Worm (Caenorhabditis elegans) whole organism, mixed stage, embryonic: Measurements from ENCODE around the gene ctsa-1.2.

Source experiments
- cnd-1 ChIP-seq: fragments of 200-800 bp; sonication (Bioruptor generic); optimal IDR thresholded peaks from 2 replicates; lab custom pipeline; 2018; ENCODE audit warnings: mild to moderate bottlenecking, missing genetic modification characterization, missing compliant biosample characterization
- elt-1 ChIP-seq: sonication (generic microtip); optimal IDR thresholded peaks from 2 replicates; lab custom pipeline; 2017; ENCODE audit warnings: missing genetic modification characterization, mild to moderate bottlenecking, missing compliant biosample characterization, antibody characterized with exemption, moderate library complexity, borderline replicate concordance; ENCODE audit not compliant: insufficient read depth
- elt-3 ChIP-seq: fragments of 150-350 bp; optimal IDR thresholded peaks from 2 replicates; lab custom pipeline; 2014; ENCODE audit warnings: missing biosample characterization, missing genetic modification characterization
- lin-13 ChIP-seq: fragments of 150-350 bp; optimal IDR thresholded peaks from 2 replicates; lab custom pipeline; 2014; ENCODE audit warnings: missing biosample characterization, missing genetic modification characterization
- lin-32 ChIP-seq: fragments of 200-800 bp; sonication (Bioruptor generic); optimal IDR thresholded peaks from 2 replicates; lab custom pipeline; 2018; ENCODE audit warnings: mild to moderate bottlenecking, missing genetic modification characterization, missing compliant biosample characterization
- nhr-12 ChIP-seq: fragments of 150-350 bp; optimal IDR thresholded peaks from 2 replicates; lab custom pipeline; 2014; ENCODE audit warnings: missing biosample characterization, missing genetic modification characterization
- nhr-76 ChIP-seq: sonication (generic microtip); optimal IDR thresholded peaks from 2 replicates; lab custom pipeline; 2017; ENCODE audit warnings: missing biosample characterization, missing genetic modification characterization
- pha-4 ChIP-seq: fragments of 150-350 bp; optimal IDR thresholded peaks from 2 replicates; lab custom pipeline; 2018; ENCODE audit warnings: missing biosample characterization, missing genetic modification reagents, missing genetic modification characterization
- sptf-1 ChIP-seq: sonication (generic microtip); optimal IDR thresholded peaks from 2 replicates; lab custom pipeline; 2017; ENCODE audit warnings: mild to moderate bottlenecking, missing genetic modification characterization, moderate library complexity, missing compliant biosample characterization
- unc-62 ChIP-seq: fragments of 150-350 bp; optimal IDR thresholded peaks from 2 replicates; lab custom pipeline; 2014; ENCODE audit warnings: missing biosample characterization, missing genetic modification reagents, missing genetic modification characterization

ce11 chrII:11728545-11729105 lies 10.5 kb upstream of the ctsa-1.2 start, which contains the start of gene alh-8:
- TF ChIP-seq lin-32 (GFP tag; lab: Kevin White, UChicago) (no peak), lin-13 (tag; lab: Kevin White, UChicago) (no peak), sptf-1 (tag; lab: Kevin White, UChicago) (no peak), unc-62 (GFP tag; lab: Kevin White, UChicago) (no peak), nhr-12 (tag; lab: Kevin White, UChicago) (no peak), pha-4 (tag; lab: Kevin White, UChicago) (no peak), nhr-76 (tag; lab: Kevin White, UChicago) (no peak), cnd-1 (tag; lab: Kevin White, UChicago) (no peak), elt-3 (tag; lab: Kevin White, UChicago) (no peak), elt-1 (tag; lab: Kevin White, UChicago) (no peak)
